Worm (Caenorhabditis elegans): ENCODE data around the gene ZK596.2.

- TF ChIP-seq elt-3 (tag; optimal IDR thresholded peaks at IDR 0.05) (no peak), blmp-1 (tag; optimal IDR thresholded peaks at IDR 0.05) (no peak), snpc-4 (tag; optimal IDR thresholded peaks at IDR 0.05) (no peak), lin-13 (tag; optimal IDR thresholded peaks at IDR 0.05) (no peak), ces-1 (GFP tag; optimal IDR thresholded peaks at IDR 0.05) (no peak), mab-5 (tag; optimal IDR thresholded peaks at IDR 0.05) (no peak), hlh-1 (tag; optimal IDR thresholded peaks at IDR 0.05) (no peak), pha-4 (tag; optimal IDR thresholded peaks at IDR 0.05) (no peak), unc-62 (GFP tag; optimal IDR thresholded peaks at IDR 0.05) (no peak), mep-1 (tag; optimal IDR thresholded peaks at IDR 0.05) (no peak), nhr-237 (tag; optimal IDR thresholded peaks at IDR 0.05) (no peak), nhr-76 (tag; optimal IDR thresholded peaks at IDR 0.05) (no peak), nhr-28 (tag; optimal IDR thresholded peaks at IDR 0.05) (no peak), ztf-11 (tag; optimal IDR thresholded peaks at IDR 0.05) (no peak)
Observed at ce11 chrIV:10904282-10904681, 4.8 kb downstream of the ZK596.2 start, which contains the start of gene ZK596.3.
